Worm (Caenorhabditis elegans) whole organism, young adult: ENCODE results near the gene sec-15.

Source experiments
- B0019.2 ChIP-seq: fragments of 200-800 bp; sonication (Bioruptor generic); conservative IDR thresholded peaks from 2 replicates; pipeline ENCODE4 v1.3.6; 2022; ENCODE audit warnings: missing genetic modification reagents, missing genetic modification characterization, missing compliant biosample characterization
- B0261.1 ChIP-seq: sonication (generic microtip); optimal IDR thresholded peaks from 2 replicates; lab custom pipeline; 2016; ENCODE audit warnings: mild to moderate bottlenecking, missing genetic modification characterization, moderate library complexity, missing compliant biosample characterization
- F10E7.11 ChIP-seq: sonication (generic microtip); optimal IDR thresholded peaks from 2 replicates; lab custom pipeline; 2017; ENCODE audit warnings: mild to moderate bottlenecking, missing genetic modification characterization, moderate library complexity, missing compliant biosample characterization
- F33H1.4 ChIP-seq: fragments of 200-800 bp; sonication (Bioruptor generic); IDR thresholded peaks from 2 replicates; pipeline ENCODE4 v1.3.6; 2022; ENCODE audit warnings: missing genetic modification reagents, missing genetic modification characterization, missing compliant biosample characterization
- F39B2.1 ChIP-seq: fragments of 200-800 bp; sonication (Bioruptor generic); IDR thresholded peaks from 2 replicates; pipeline ENCODE4 v1.3.6; 2022; ENCODE audit warnings: missing genetic modification reagents, missing genetic modification characterization, missing compliant biosample characterization
- F49E8.2 ChIP-seq: sonication (generic microtip); optimal IDR thresholded peaks from 3 replicates; lab custom pipeline; 2017; ENCODE audit warnings: missing genetic modification characterization, mild to moderate bottlenecking, missing compliant biosample characterization, antibody characterized with exemption, moderate library complexity; ENCODE audit not compliant: insufficient read depth
- F57C9.4 ChIP-seq: sonication (generic microtip); optimal IDR thresholded peaks from 2 replicates; lab custom pipeline; 2017; ENCODE audit warnings: mild to moderate bottlenecking, missing genetic modification characterization, missing compliant biosample characterization
- K11D2.4 ChIP-seq: fragments of 200-800 bp; sonication (Bioruptor generic); IDR thresholded peaks from 2 replicates; pipeline ENCODE4 v1.3.6; 2022; ENCODE audit warnings: missing genetic modification reagents, missing genetic modification characterization, missing compliant biosample characterization
- T07F8.4 ChIP-seq: sonication (generic microtip); optimal IDR thresholded peaks from 2 replicates; lab custom pipeline; 2016; ENCODE audit warnings: mild to moderate bottlenecking, missing genetic modification characterization, moderate library complexity, missing compliant biosample characterization
- Y53G8AR.9 ChIP-seq: fragments of 200-800 bp; sonication (Bioruptor generic); conservative IDR thresholded peaks from 2 replicates; pipeline ENCODE4 v1.3.6; 2022; ENCODE audit warnings: missing genetic modification reagents, missing genetic modification characterization, missing compliant biosample characterization
- Y79H2A.3 ChIP-seq: fragments of 200-800 bp; sonication (Bioruptor generic); conservative IDR thresholded peaks from 2 replicates; pipeline ENCODE4 v1.3.6; 2022; ENCODE audit warnings: missing genetic modification reagents, missing genetic modification characterization, missing compliant biosample characterization
- ZK185.1 ChIP-seq: sonication (generic microtip); optimal IDR thresholded peaks from 2 replicates; lab custom pipeline; 2016; ENCODE audit warnings: mild to moderate bottlenecking, missing genetic modification characterization, missing compliant biosample characterization; ENCODE audit not compliant: poor library complexity, severe bottlenecking
- akir-1 ChIP-seq: fragments of 200-800 bp; sonication (Bioruptor generic); optimal IDR thresholded peaks from 2 replicates; lab custom pipeline; 2018; ENCODE audit warnings: mild to moderate bottlenecking, missing genetic modification characterization, moderate library complexity, missing compliant biosample characterization
- ama-1 ChIP-seq, 3 experiments: fragments of 150-350 bp in 1 of 3; sonication (generic microtip) in 2 of 3; optimal IDR thresholded peaks; 2 replicates each; lab custom pipeline; 2014 to 2018; ENCODE audit warnings: missing biosample characterization in 2 of 3, missing genetic modification characterization in 2 of 3, missing genetic modification reagents in 2 of 3
- aptf-2 ChIP-seq: fragments of 200-800 bp; sonication (Bioruptor generic); conservative IDR thresholded peaks from 2 replicates; pipeline ENCODE4 v1.3.6; 2022; ENCODE audit warnings: missing genetic modification reagents, missing genetic modification characterization, missing compliant biosample characterization
- attf-5 ChIP-seq: fragments of 200-800 bp; sonication (Bioruptor generic); optimal IDR thresholded peaks from 2 replicates; lab custom pipeline; 2018; ENCODE audit warnings: mild to moderate bottlenecking, missing genetic modification characterization, missing compliant biosample characterization
- attf-6 ChIP-seq: fragments of 200-800 bp; sonication (Bioruptor generic); IDR thresholded peaks from 2 replicates; pipeline ENCODE4 v1.3.6; 2022; ENCODE audit warnings: missing genetic modification reagents, missing genetic modification characterization, missing compliant biosample characterization
- bed-1 ChIP-seq: fragments of 200-800 bp; sonication (Bioruptor generic); IDR thresholded peaks from 2 replicates; pipeline ENCODE4 v1.3.6; 2022; ENCODE audit warnings: missing genetic modification reagents, missing genetic modification characterization, missing compliant biosample characterization
- ccch-3 ChIP-seq: fragments of 200-800 bp; sonication (Bioruptor generic); optimal IDR thresholded peaks from 2 replicates; lab custom pipeline; 2018; ENCODE audit warnings: mild to moderate bottlenecking, missing genetic modification characterization, missing compliant biosample characterization
- cebp-1 ChIP-seq, 2 experiments: fragments of 200-800 bp in 1 of 2; sonication (Bioruptor generic) in 1 of 2; sonication (generic microtip) in 1 of 2; IDR thresholded peaks in 1 of 2; optimal IDR thresholded peaks in 1 of 2; 2 replicates each; pipeline versions ENCODE4 v1.3.6 to Lab custom; 2017 to 2022; ENCODE audit warnings: missing compliant biosample characterization in 2 of 2, missing genetic modification characterization in 2 of 2, mild to moderate bottlenecking in 1 of 2, missing genetic modification reagents in 1 of 2, moderate library complexity in 1 of 2
- ceh-100 ChIP-seq: fragments of 200-800 bp; sonication (Bioruptor generic); IDR thresholded peaks from 2 replicates; pipeline ENCODE4 v1.3.6; 2022; ENCODE audit warnings: missing genetic modification reagents, missing genetic modification characterization, missing compliant biosample characterization
- ceh-40 ChIP-seq: fragments of 200-800 bp; sonication (Bioruptor generic); IDR thresholded peaks from 2 replicates; pipeline ENCODE4 v1.3.6; 2022; ENCODE audit warnings: missing genetic modification characterization, missing compliant biosample characterization
- ceh-79 ChIP-seq: sonication (generic microtip); optimal IDR thresholded peaks from 2 replicates; lab custom pipeline; 2017; ENCODE audit warnings: mild to moderate bottlenecking, missing genetic modification characterization, missing compliant biosample characterization
- gei-17 ChIP-seq: fragments of 200-800 bp; sonication (Bioruptor generic); optimal IDR thresholded peaks from 2 replicates; lab custom pipeline; 2018; ENCODE audit warnings: mild to moderate bottlenecking, missing genetic modification characterization, missing compliant biosample characterization
- hlh-26 ChIP-seq: fragments of 200-800 bp; sonication (Bioruptor generic); conservative IDR thresholded peaks from 2 replicates; pipeline ENCODE4 v1.3.6; 2022; ENCODE audit warnings: missing genetic modification reagents, missing genetic modification characterization, missing compliant biosample characterization
- hmg-20 ChIP-seq: fragments of 200-800 bp; sonication (Bioruptor generic); IDR thresholded peaks from 2 replicates; pipeline ENCODE4 v1.3.6; 2022; ENCODE audit warnings: missing genetic modification reagents, missing genetic modification characterization, missing compliant biosample characterization
- lin-26 ChIP-seq: fragments of 200-800 bp; sonication (Bioruptor generic); IDR thresholded peaks from 2 replicates; pipeline ENCODE4 v1.3.6; 2022; ENCODE audit warnings: missing genetic modification reagents, missing genetic modification characterization, missing compliant biosample characterization
- lir-1 ChIP-seq: fragments of 200-800 bp; sonication (Bioruptor generic); conservative IDR thresholded peaks from 2 replicates; pipeline ENCODE4 v1.3.6; 2022; ENCODE audit warnings: missing genetic modification reagents, missing genetic modification characterization, missing compliant biosample characterization
- nfya-2 ChIP-seq: fragments of 200-800 bp; sonication (Bioruptor generic); IDR thresholded peaks from 2 replicates; pipeline ENCODE4 v1.3.6; 2022; ENCODE audit warnings: missing genetic modification reagents, missing genetic modification characterization, missing compliant biosample characterization
- nfyb-1 ChIP-seq: fragments of 200-800 bp; sonication (Bioruptor generic); IDR thresholded peaks from 2 replicates; pipeline ENCODE4 v1.3.6; 2022; ENCODE audit warnings: missing genetic modification reagents, missing genetic modification characterization, missing compliant biosample characterization
- nhr-120 ChIP-seq: fragments of 200-800 bp; sonication (Bioruptor generic); IDR thresholded peaks from 2 replicates; pipeline ENCODE4 v1.3.6; 2022; ENCODE audit warnings: missing genetic modification characterization, missing compliant biosample characterization
- pbrm-1 ChIP-seq: fragments of 200-800 bp; sonication (Bioruptor generic); IDR thresholded peaks from 2 replicates; pipeline ENCODE4 v1.3.6; 2022; ENCODE audit warnings: missing genetic modification reagents, missing genetic modification characterization, missing compliant biosample characterization
- pha-4 ChIP-seq: fragments of 150-350 bp; sonication (generic microtip); optimal IDR thresholded peaks from 2 replicates; lab custom pipeline; 2014; ENCODE audit warnings: missing biosample characterization, missing genetic modification reagents, missing genetic modification characterization
- rec-8 ChIP-seq, 2 experiments: sonication (generic microtip); optimal IDR thresholded peaks; 2 replicates each; lab custom pipeline; 2016; ENCODE audit warnings: mild to moderate bottlenecking in 2 of 2, missing genetic modification characterization in 2 of 2, missing genetic modification reagents in 2 of 2, missing genotype in 2 of 2, missing biosample characterization in 1 of 2, missing compliant biosample characterization in 1 of 2, moderate library complexity in 1 of 2
- rpc-1 ChIP-seq, 2 experiments: fragments of 150-350 bp in 1 of 2; sonication (generic microtip) in 1 of 2; optimal IDR thresholded peaks; 2 replicates each; lab custom pipeline; 2014 to 2018; ENCODE audit warnings: missing biosample characterization in 1 of 2, missing genetic modification characterization in 1 of 2, missing genetic modification reagents in 1 of 2, missing genotype in 1 of 2
- snpc-1.3 ChIP-seq: sonication (generic microtip); optimal IDR thresholded peaks from 2 replicates; lab custom pipeline; 2017; ENCODE audit warnings: missing genetic modification characterization, mild to moderate bottlenecking, missing compliant biosample characterization, antibody characterized with exemption, moderate library complexity, missing genotype, missing genetic modification reagents; ENCODE audit not compliant: insufficient read depth
- snpc-4 ChIP-seq, 5 experiments: fragments of 150-350 bp in 1 of 5; sonication (generic microtip) in 4 of 5; optimal IDR thresholded peaks; 2 replicates each; lab custom pipeline; 2014 to 2018; ENCODE audit warnings: missing genetic modification characterization in 5 of 5, missing biosample characterization in 3 of 5, antibody characterized with exemption in 2 of 5, mild to moderate bottlenecking in 2 of 5, missing compliant biosample characterization in 2 of 5, missing genotype in 2 of 5, moderate library complexity in 2 of 5, missing genetic modification reagents in 1 of 5
- unc-130 ChIP-seq: sonication (generic microtip); optimal IDR thresholded peaks from 2 replicates; lab custom pipeline; 2016; ENCODE audit warnings: missing genetic modification reagents, missing genetic modification characterization, missing compliant biosample characterization
- zim-3 ChIP-seq: sonication (generic microtip); optimal IDR thresholded peaks from 2 replicates; lab custom pipeline; 2017; ENCODE audit warnings: mild to moderate bottlenecking, missing genetic modification characterization, moderate library complexity, missing compliant biosample characterization
- ztf-18 ChIP-seq: sonication (generic microtip); optimal IDR thresholded peaks from 2 replicates; lab custom pipeline; 2016; ENCODE audit warnings: missing genotype, mild to moderate bottlenecking, missing genetic modification characterization, missing compliant biosample characterization
- ztf-22 ChIP-seq: fragments of 200-800 bp; sonication (Bioruptor generic); optimal IDR thresholded peaks from 2 replicates; lab custom pipeline; 2018; ENCODE audit warnings: mild to moderate bottlenecking, missing genetic modification characterization, moderate library complexity, missing compliant biosample characterization
- ztf-25 ChIP-seq: fragments of 200-800 bp; sonication (Bioruptor generic); IDR thresholded peaks from 2 replicates; pipeline ENCODE4 v1.3.6; 2022; ENCODE audit warnings: missing genetic modification reagents, missing genetic modification characterization, missing compliant biosample characterization
- ztf-26 ChIP-seq: sonication (generic microtip); optimal IDR thresholded peaks from 2 replicates; lab custom pipeline; 2017; ENCODE audit warnings: missing genetic modification characterization, missing compliant biosample characterization
- ztf-28 ChIP-seq: fragments of 200-800 bp; sonication (Bioruptor generic); IDR thresholded peaks from 2 replicates; pipeline ENCODE4 v1.3.6; 2022; ENCODE audit warnings: missing genetic modification reagents, missing genetic modification characterization, missing compliant biosample characterization

Gene sec-15

DNA sequence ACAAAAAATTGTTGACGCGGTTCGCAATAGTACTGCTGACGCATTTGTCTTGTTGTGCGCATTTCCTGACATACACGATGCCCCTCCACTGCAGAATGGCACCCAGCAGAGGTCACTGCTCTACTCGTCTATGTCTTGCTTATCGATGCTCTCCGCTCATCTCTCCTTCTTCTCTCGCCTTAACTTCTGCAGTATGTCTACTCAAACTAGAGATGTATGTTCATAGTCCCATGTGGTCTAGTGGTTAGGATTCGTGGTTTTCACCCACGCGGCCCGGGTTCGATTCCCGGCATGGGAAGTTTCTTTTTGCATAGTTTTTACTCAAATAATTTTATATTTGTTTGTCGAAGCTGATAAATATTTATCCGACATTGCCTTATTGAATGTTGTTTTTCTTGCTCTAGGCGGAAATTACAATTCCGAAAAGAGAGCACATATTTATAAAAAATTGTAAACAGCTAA lies 403 bp upstream of the sec-15 start, which contains the start of gene C28G1.2 (continued):
- TF ChIP-seq pbrm-1 (peak; percentile 94), snpc-1.3 (tag; lab: Kevin White, UChicago) (peak; percentile 92), ccch-3 (GFP tag; lab: Kevin White, UChicago) (peak; percentile 75), nfyb-1 (GFP tag; lab: Robert Waterston, UW) (peak; percentile 87), F10E7.11 (tag; lab: Kevin White, UChicago) (peak; percentile 84), gei-17 (GFP tag; lab: Kevin White, UChicago) (peak; percentile 88), lin-26 (GFP tag; lab: Robert Waterston, UW) (peak; percentile 99), bed-1 (GFP tag; lab: Robert Waterston, UW) (no peak), rpc-1 (optimal IDR thresholded peaks at IDR 0.05; lab: Kevin White, UChicago) (peak; percentile 98), rpc-1 (tag; optimal IDR thresholded peaks at IDR 0.05; lab: Kevin White, UChicago) (peak; percentile 97), Y79H2A.3 (peak; percentile 52; the same call in 1 of the 2 replicates), aptf-2 (GFP tag; lab: Robert Waterston, UW) (0 out of 2 replicates have a peak, but pooled peaks have one; percentile 53), rec-8 (tag; optimal IDR thresholded peaks at IDR 0.05; lab: Kevin White, UChicago) (peak; percentile 90 to 95), ama-1 (optimal IDR thresholded peaks at IDR 0.05; lab: Kevin White, UChicago) (no peak), ama-1 (GFP tag; optimal IDR thresholded peaks at IDR 0.05; lab: Kevin White, UChicago) (peak; percentile 79 to 92), cebp-1 (GFP tag; IDR thresholded peaks at IDR 0.05; lab: Robert Waterston, UW) (peak; percentile 70; the same call in 1 of the 2 replicates), cebp-1 (tag; optimal IDR thresholded peaks at IDR 0.05; lab: Kevin White, UChicago) (peak; percentile 92), nfya-2 (GFP tag; lab: Robert Waterston, UW) (no peak), nhr-120 (GFP tag; lab: Robert Waterston, UW) (no peak), unc-130 (GFP tag; lab: Kevin White, UChicago) (peak; percentile 88), T07F8.4 (tag; lab: Kevin White, UChicago) (peak; percentile 90), ceh-100 (peak; percentile 51; the same call in 1 of the 2 replicates), hlh-26 (0 out of 2 replicates have a peak, but pooled peaks have one; percentile 54), ztf-22 (GFP tag; lab: Kevin White, UChicago) (peak; percentile 83), ZK185.1 (tag; lab: Kevin White, UChicago) (peak; percentile 95), F57C9.4 (tag; lab: Kevin White, UChicago) (peak; percentile 71), ztf-28 (peak; percentile 62; the same call in 1 of the 2 replicates), attf-6 (no peak), Y53G8AR.9 (GFP tag; lab: Robert Waterston, UW) (peak; percentile 68; the same call in 1 of the 2 replicates), B0019.2 (GFP tag; lab: Robert Waterston, UW) (0 out of 2 replicates have a peak, but pooled peaks have one; percentile 45), K11D2.4 (GFP tag; lab: Robert Waterston, UW) (peak; percentile 89; the same call in 1 of the 2 replicates), ztf-26 (tag; lab: Kevin White, UChicago) (peak; percentile 86), ztf-18 (peak; percentile 92), lir-1 (GFP tag; lab: Robert Waterston, UW) (peak; percentile 80), hmg-20 (GFP tag; lab: Robert Waterston, UW) (peak; percentile 89), snpc-4 (GFP tag; optimal IDR thresholded peaks at IDR 0.05; lab: Kevin White, UChicago) (peak; percentile 75), snpc-4 (tag; optimal IDR thresholded peaks at IDR 0.05; lab: Kevin White, UChicago) (peak; percentile 30 to 78 (median 76)), pha-4 (tag; lab: Kevin White, UChicago) (no peak), zim-3 (tag; lab: Kevin White, UChicago) (peak; percentile 88), F49E8.2 (tag; lab: Kevin White, UChicago) (no peak), ceh-79 (tag; lab: Kevin White, UChicago) (peak; percentile 79), F39B2.1 (GFP tag; lab: Robert Waterston, UW) (0 out of 2 replicates have a peak, but pooled peaks have one; percentile 50), akir-1 (GFP tag; lab: Kevin White, UChicago) (peak; percentile 84), F33H1.4 (no peak), B0261.1 (peak; percentile 100), ztf-25 (GFP tag; lab: Robert Waterston, UW) (peak; percentile 93), attf-5 (GFP tag; lab: Kevin White, UChicago) (peak; percentile 91), ceh-40 (GFP tag; lab: Robert Waterston, UW) (peak; percentile 91)
